Fruit fly (Drosophila melanogaster): ENCODE data around the gene slou.

slou gene

DNA sequence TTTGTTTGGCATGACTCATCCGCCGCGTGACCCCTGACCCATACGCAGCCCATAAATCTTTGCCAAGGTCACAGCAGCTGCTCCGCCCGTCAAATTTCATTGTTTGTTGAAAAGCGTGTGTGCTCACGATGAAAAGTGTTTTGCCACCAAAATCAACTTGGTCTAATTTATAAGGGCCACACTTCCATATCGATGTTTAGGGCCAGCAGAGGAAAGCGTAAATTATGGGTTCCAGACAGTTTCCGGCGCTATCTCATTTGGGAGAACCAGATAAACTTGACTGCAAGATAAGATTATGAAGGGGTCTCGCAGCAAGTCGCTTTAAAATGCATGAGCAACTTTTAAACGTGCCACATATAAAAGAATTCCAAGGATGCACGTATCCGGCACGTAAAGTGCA lies 35.2 kb downstream of the slou start:
- TF ChIP-seq ac (GFP tag; optimal IDR thresholded peaks at IDR 0.05) (no peak), pros (GFP tag; optimal IDR thresholded peaks at IDR 0.05) (no peak), chm (GFP tag; IDR thresholded peaks at IDR 0.05) (0 out of 2 replicates have a peak, but pooled peaks have one; percentile 44), CG31388 (GFP tag; optimal IDR thresholded peaks at IDR 0.05) (no peak), Hr78 (GFP tag; optimal IDR thresholded peaks at IDR 0.05) (peak in 1 of 2 experiments; percentile 69), nau (GFP tag; optimal IDR thresholded peaks at IDR 0.05) (no peak), CG11456 (GFP tag; IDR thresholded peaks at IDR 0.05) (0 out of 3 replicates have a peak, but pooled peaks have one; percentile 28), Ets65A (GFP tag) (peak; percentile 84), chinmo (GFP tag; IDR thresholded peaks at IDR 0.05; ENCODE audit: partially characterized antibody) (0 out of 4 replicates have a peak, but pooled peaks have one; percentile 53), CG15514 (GFP tag; optimal IDR thresholded peaks at IDR 0.05) (peak; percentile 66)

DNA sequence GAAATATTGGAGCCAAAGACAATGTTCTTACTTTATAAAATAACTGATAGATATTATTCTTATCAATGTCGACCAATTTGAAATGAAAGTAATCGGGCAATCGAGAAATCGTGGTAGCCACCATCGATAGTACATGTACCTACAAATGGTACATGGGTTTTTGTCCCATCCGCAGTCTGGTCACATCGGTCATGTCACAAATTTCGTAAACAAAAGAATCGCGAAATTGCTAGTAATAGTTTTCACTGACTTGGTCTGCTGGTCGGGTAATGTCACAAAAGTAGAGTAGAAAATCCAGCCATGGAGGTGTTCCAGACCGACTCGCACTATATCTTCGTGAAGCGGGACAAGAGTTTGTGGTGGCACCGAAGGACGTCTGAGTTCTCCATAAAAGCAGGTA lies 36.2 kb downstream of the slou start, which contains the start of gene sp3:
sp3 (plus strand) TSS at position 173 of the 400 bp plus-strand sequence.
- no peak for TF ChIP-seq Sox100B (GFP tag; optimal IDR thresholded peaks at IDR 0.05)
- peak; percentile 31 for TF ChIP-seq mirr (GFP tag; optimal IDR thresholded peaks at IDR 0.05)
- TF ChIP-seq Nf-YC (tag; optimal IDR thresholded peaks at IDR 0.05): no peak
- no peak for TF ChIP-seq CG2712 (tag; optimal IDR thresholded peaks at IDR 0.05)
- peak; percentile 75; the same call in 1 of the 2 replicates for TF ChIP-seq sna (GFP tag; IDR thresholded peaks at IDR 0.05; ENCODE audit: partially characterized antibody)
- no peak for TF ChIP-seq CG14965 (GFP tag; optimal IDR thresholded peaks at IDR 0.05; ENCODE audit: borderline replicate concordance)
- peak; percentile 5; the same call in 2 of the 3 replicates for TF ChIP-seq row (GFP tag; IDR thresholded peaks at IDR 0.05)
- TF ChIP-seq fd64A (GFP tag; optimal IDR thresholded peaks at IDR 0.05): no peak
- no peak for TF ChIP-seq CG4360 (GFP tag; IDR thresholded peaks at IDR 0.05)
- TF ChIP-seq hbn (GFP tag; IDR thresholded peaks at IDR 0.05; ENCODE audit: partially characterized antibody): peak; percentile 70
- TF ChIP-seq Dll (GFP tag; IDR thresholded peaks at IDR 0.05; ENCODE audit: partially characterized antibody): peak; percentile 83
- peak; percentile 67; the same call in 1 of the 3 replicates for TF ChIP-seq CG7963 (GFP tag; IDR thresholded peaks at IDR 0.05; ENCODE audit: partially characterized antibody)
- peak; percentile 66 for TF ChIP-seq tna (GFP tag; IDR thresholded peaks at IDR 0.05; ENCODE audit: partially characterized antibody)
- TF ChIP-seq Antp (GFP tag; optimal IDR thresholded peaks at IDR 0.05): no peak
- TF ChIP-seq PHDP (tag; optimal IDR thresholded peaks at IDR 0.05): no peak
- peak; percentile 75 for TF ChIP-seq BEAF-32 (GFP tag; optimal IDR thresholded peaks at IDR 0.05)
- no peak for TF ChIP-seq CG17361 (GFP tag; IDR thresholded peaks at IDR 0.05)
- no peak for TF ChIP-seq dati (GFP tag; IDR thresholded peaks at IDR 0.05)
- no peak for TF ChIP-seq CG7786 (GFP tag; optimal IDR thresholded peaks at IDR 0.05)
- no peak for TF ChIP-seq sim (GFP tag; IDR thresholded peaks at IDR 0.05)
- no peak for TF ChIP-seq vvl (GFP tag; IDR thresholded peaks at IDR 0.05)
- TF ChIP-seq CG14014 (GFP tag; IDR thresholded peaks at IDR 0.05): no peak
- no peak for TF ChIP-seq D19A (tag; optimal IDR thresholded peaks at IDR 0.05)
- TF ChIP-seq CG8281 (tag; optimal IDR thresholded peaks at IDR 0.05): no peak
- peak; percentile 43; the same call in 2 of the 3 replicates for TF ChIP-seq knrl (GFP tag; IDR thresholded peaks at IDR 0.05; ENCODE audit: partially characterized antibody)
- peak; percentile 73 for TF ChIP-seq Scr (GFP tag; IDR thresholded peaks at IDR 0.05; ENCODE audit: partially characterized antibody)
- no peak for TF ChIP-seq CG12104 (GFP tag; optimal IDR thresholded peaks at IDR 0.05)
- no peak for TF ChIP-seq pita (GFP tag; optimal IDR thresholded peaks at IDR 0.05)
- TF ChIP-seq nerfin-2 (GFP tag; IDR thresholded peaks at IDR 0.05; ENCODE audit: partially characterized antibody): peak; percentile 60
- TF ChIP-seq ac (GFP tag; optimal IDR thresholded peaks at IDR 0.05): no peak
- no peak for TF ChIP-seq CG17912 (GFP tag; optimal IDR thresholded peaks at IDR 0.05)
- no peak for TF ChIP-seq CG10959 (GFP tag; IDR thresholded peaks at IDR 0.05)
- TF ChIP-seq Jarid2 (GFP tag; optimal IDR thresholded peaks at IDR 0.05): peak; percentile 44
- TF ChIP-seq sc (optimal IDR thresholded peaks at IDR 0.05): no peak
- no peak for TF ChIP-seq sc (GFP tag; optimal IDR thresholded peaks at IDR 0.05)
- peak; percentile 72 for TF ChIP-seq bbx (GFP tag; IDR thresholded peaks at IDR 0.05; ENCODE audit: partially characterized antibody)
- peak; percentile 75 for TF ChIP-seq CG14860 (GFP tag; IDR thresholded peaks at IDR 0.05; ENCODE audit: partially characterized antibody)
- peak; percentile 37; the same call in 2 of the 3 replicates for TF ChIP-seq hb (GFP tag; IDR thresholded peaks at IDR 0.05; ENCODE audit: partially characterized antibody)
- peak; percentile 80 for TF ChIP-seq amos (GFP tag; IDR thresholded peaks at IDR 0.05; ENCODE audit: partially characterized antibody)

Measured in whole organism, embryonic.